Fruit fly (Drosophila melanogaster) whole organism, embryonic: ENCODE data around the gene Pp4-19C.

Experiments
- CG11696 ChIP-seq: fragments of 200-800 bp; sonication (Bioruptor generic); IDR thresholded peaks from 2 replicates; pipeline ENCODE4 v1.3.6; 2022; ENCODE audit warnings: missing biosample characterization, missing genetic modification characterization
- Neu2 ChIP-seq: fragments of 200-800 bp; sonication (Bioruptor generic); optimal IDR thresholded peaks from 3 replicates; lab custom pipeline; 2016; ENCODE audit warnings: missing biosample characterization, missing genetic modification characterization, borderline replicate concordance

dm6 chrX:20394066-20394913 lies 29.5 kb downstream of the Pp4-19C start, which contains the start of gene HERC2:
- TF ChIP-seq Neu2 (GFP tag; lab: Kevin White, UChicago) (no peak), CG11696 (GFP tag; lab: Robert Waterston, UW) (0 out of 2 replicates have a peak, but pooled peaks have one; percentile 12)
